Fruit fly (Drosophila melanogaster) Kc167 (cell line): ENCODE measurements around the gene CG9459.

Source experiments
- Myc ChIP-seq: fragments of >200 bp; optimal IDR thresholded peaks from 2 replicates; lab custom pipeline; 2017; ENCODE audit warnings: missing external identifiers
- Sin3A ChIP-seq: fragments of >200 bp; optimal IDR thresholded peaks from 2 replicates; lab custom pipeline; 2018; ENCODE audit warnings: missing external identifiers
- h ChIP-seq: fragments of >200 bp; optimal IDR thresholded peaks from 3 replicates; lab custom pipeline; 2018; ENCODE audit warnings: missing external identifiers
- insv ChIP-seq: fragments of >200 bp; optimal IDR thresholded peaks from 3 replicates; lab custom pipeline; 2018; ENCODE audit warnings: missing external identifiers
- psq ChIP-seq: fragments of >200 bp; optimal IDR thresholded peaks from 2 replicates; lab custom pipeline; 2017; ENCODE audit warnings: missing external identifiers
- ttk ChIP-seq: sonication (Bioruptor generic); optimal IDR thresholded peaks from 2 replicates; lab custom pipeline; 2017; ENCODE audit warnings: missing external identifiers

The CG9459 gene

dm6 chr3R:9768884-9769283, 49.3 kb downstream of the CG9459 start, which contains the start of gene MED6:
Gene MED6, minus strand, starts transcription at chr3R:9768984.
- no peak for TF ChIP-seq h (lab: Kevin White, UChicago)
- no peak for TF ChIP-seq ttk
- no peak for TF ChIP-seq psq
- TF ChIP-seq Myc (lab: Kevin White, UChicago), result no peak
- no peak for TF ChIP-seq insv
- TF ChIP-seq Sin3A (lab: Kevin White, UChicago), result no peak

- TF ChIP-seq Sin3A (lab: Kevin White, UChicago) (no peak), ttk (no peak), psq (no peak), Myc (lab: Kevin White, UChicago) (no peak), insv (no peak), h (lab: Kevin White, UChicago) (no peak)
These were observed 50.3 kb downstream of the CG9459 start, which contains the start of gene Naa80 for dm6 chr3R:9767620-9768592. Gene Naa80, plus strand, starts transcription at chr3R:9767834.
